Worm (Caenorhabditis elegans): ENCODE measurements around the gene srsx-32.
"Not testable (repeated sequence)": the region's sequence is repeated elsewhere in the genome, so short reads cannot be mapped to it uniquely, and the experiment has no call there.

DNA sequence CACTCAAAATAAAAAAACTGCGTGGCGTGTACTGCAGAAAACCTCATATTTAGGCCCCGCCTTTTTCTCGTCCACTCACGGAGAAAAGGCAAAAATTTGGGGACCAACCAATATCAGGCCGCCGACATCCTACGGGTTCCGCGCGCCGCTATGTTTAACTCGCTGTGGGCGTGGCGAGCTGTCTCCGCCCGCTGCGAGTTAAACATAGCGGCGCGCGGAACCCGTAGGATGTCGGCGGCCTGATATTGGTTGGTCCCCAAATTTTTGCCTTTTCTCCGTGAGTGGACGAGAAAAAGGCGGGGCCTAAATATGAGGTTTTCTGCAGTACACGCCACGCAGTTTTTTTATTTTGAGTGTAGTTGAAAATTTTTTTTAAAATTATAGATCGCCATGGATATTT lies 45.6 kb downstream of the srsx-32 start, which contains the start of gene tmem-258:
- not testable (repeated sequence) for TF ChIP-seq pha-4 (tag; optimal IDR thresholded peaks at IDR 0.05); snpc-4 (tag; optimal IDR thresholded peaks at IDR 0.05); unc-39 (tag; optimal IDR thresholded peaks at IDR 0.05); lin-13 (tag; optimal IDR thresholded peaks at IDR 0.05); unc-62 (GFP tag; optimal IDR thresholded peaks at IDR 0.05); nhr-12 (tag; optimal IDR thresholded peaks at IDR 0.05); nhr-76 (tag; optimal IDR thresholded peaks at IDR 0.05); ceh-43 (GFP tag; optimal IDR thresholded peaks at IDR 0.05); ham-2 (GFP tag; optimal IDR thresholded peaks at IDR 0.05); ces-1 (GFP tag; optimal IDR thresholded peaks at IDR 0.05); cnd-1 (tag; optimal IDR thresholded peaks at IDR 0.05); ztf-11 (tag; optimal IDR thresholded peaks at IDR 0.05); unc-120 (tag; optimal IDR thresholded peaks at IDR 0.05; ENCODE audit: poor library complexity, severe bottlenecking)
